Worm (Caenorhabditis elegans) whole organism, L3 larva: Measurements from ENCODE around the gene dct-15.

Experiments used
- R02D3.7 ChIP-seq: fragments of 150-350 bp; optimal IDR thresholded peaks from 2 replicates; lab custom pipeline; 2014; ENCODE audit warnings: missing biosample characterization, missing genetic modification characterization
- ZK546.5 ChIP-seq: sonication (generic microtip); optimal IDR thresholded peaks from 2 replicates; lab custom pipeline; 2017; ENCODE audit warnings: missing biosample characterization, missing genetic modification characterization
- aly-2 ChIP-seq: fragments of 150-350 bp; optimal IDR thresholded peaks from 2 replicates; lab custom pipeline; 2014; ENCODE audit warnings: missing biosample characterization, missing genetic modification characterization
- ama-1 ChIP-seq: fragments of 150-350 bp; optimal IDR thresholded peaks from 2 replicates; lab custom pipeline; 2018
- ceh-16 ChIP-seq: sonication (generic microtip); optimal IDR thresholded peaks from 2 replicates; lab custom pipeline; 2017; ENCODE audit warnings: missing biosample characterization, missing genetic modification characterization
- ceh-82 ChIP-seq: fragments of 150-350 bp; optimal IDR thresholded peaks from 2 replicates; lab custom pipeline; 2014; ENCODE audit warnings: missing biosample characterization, missing genetic modification characterization
- ceh-9 ChIP-seq: sonication (generic microtip); optimal IDR thresholded peaks from 2 replicates; lab custom pipeline; 2018; ENCODE audit warnings: missing biosample characterization, missing genetic modification characterization
- egl-27 ChIP-seq: sonication (generic microtip); optimal IDR thresholded peaks from 4 replicates; lab custom pipeline; 2017; ENCODE audit warnings: missing biosample characterization, missing genetic modification reagents, missing genetic modification characterization
- egl-5 ChIP-seq: fragments of 150-350 bp; optimal IDR thresholded peaks from 2 replicates; lab custom pipeline; 2017; ENCODE audit warnings: missing biosample characterization, missing genetic modification reagents, missing genetic modification characterization, inconsistent platforms
- elt-2 ChIP-seq: sonication (generic microtip); optimal IDR thresholded peaks from 2 replicates; lab custom pipeline; 2016; ENCODE audit warnings: missing genetic modification reagents, mild to moderate bottlenecking, missing genetic modification characterization, missing compliant biosample characterization
- eor-1 ChIP-seq, 2 experiments: fragments of 150-350 bp; optimal IDR thresholded peaks; 2 replicates each; lab custom pipeline; 2014 to 2018; ENCODE audit warnings: missing biosample characterization in 2 of 2, missing genetic modification characterization in 2 of 2
- fkh-10 ChIP-seq: sonication (generic microtip); optimal IDR thresholded peaks from 2 replicates; lab custom pipeline; 2017; ENCODE audit warnings: missing biosample characterization, missing genetic modification reagents, missing genetic modification characterization
- fkh-2 ChIP-seq: fragments of 150-350 bp; optimal IDR thresholded peaks from 2 replicates; lab custom pipeline; 2014; ENCODE audit warnings: missing biosample characterization, missing genetic modification reagents, missing genetic modification characterization
- jun-1 ChIP-seq: fragments of 150-350 bp; optimal IDR thresholded peaks from 2 replicates; lab custom pipeline; 2014; ENCODE audit warnings: missing biosample characterization, missing genetic modification reagents, missing genetic modification characterization
- lin-15B ChIP-seq: fragments of 150-350 bp; optimal IDR thresholded peaks from 2 replicates; lab custom pipeline; 2014; ENCODE audit warnings: missing biosample characterization, missing genetic modification characterization
- lin-39 ChIP-seq: fragments of 150-350 bp; optimal IDR thresholded peaks from 2 replicates; lab custom pipeline; 2018; ENCODE audit warnings: missing biosample characterization, missing genetic modification reagents, missing genetic modification characterization
- lsy-12 ChIP-seq: sonication (generic microtip); optimal IDR thresholded peaks from 2 replicates; lab custom pipeline; 2016; ENCODE audit warnings: mild to moderate bottlenecking, missing genetic modification characterization, missing compliant biosample characterization
- mdl-1 ChIP-seq: fragments of 150-350 bp; optimal IDR thresholded peaks from 2 replicates; lab custom pipeline; 2014; ENCODE audit warnings: missing biosample characterization, missing genetic modification characterization
- nfya-1 ChIP-seq: sonication (generic microtip); optimal IDR thresholded peaks from 2 replicates; lab custom pipeline; 2017; ENCODE audit warnings: missing genetic modification characterization, mild to moderate bottlenecking, missing compliant biosample characterization, antibody characterized with exemption, moderate library complexity; ENCODE audit not compliant: insufficient read depth
- nhr-11 ChIP-seq: fragments of 150-350 bp; optimal IDR thresholded peaks from 2 replicates; lab custom pipeline; 2014; ENCODE audit warnings: missing biosample characterization, missing genetic modification characterization
- nhr-237 ChIP-seq: fragments of 150-350 bp; optimal IDR thresholded peaks from 2 replicates; lab custom pipeline; 2014; ENCODE audit warnings: missing biosample characterization, missing genetic modification characterization
- nhr-25 ChIP-seq: sonication (generic microtip); optimal IDR thresholded peaks from 2 replicates; lab custom pipeline; 2017; ENCODE audit warnings: missing biosample characterization, missing genetic modification characterization
- nhr-28 ChIP-seq: fragments of 150-350 bp; optimal IDR thresholded peaks from 2 replicates; lab custom pipeline; 2014; ENCODE audit warnings: missing biosample characterization, missing genetic modification characterization
- nhr-43 ChIP-seq: sonication (generic microtip); optimal IDR thresholded peaks from 2 replicates; lab custom pipeline; 2016; ENCODE audit warnings: mild to moderate bottlenecking, missing genetic modification characterization, missing compliant biosample characterization; ENCODE audit not compliant: poor library complexity, severe bottlenecking
- nhr-67 ChIP-seq: fragments of 150-350 bp; optimal IDR thresholded peaks from 2 replicates; lab custom pipeline; 2014; ENCODE audit warnings: missing biosample characterization, missing genetic modification characterization
- nhr-76 ChIP-seq: fragments of 150-350 bp; sonication (generic microtip); optimal IDR thresholded peaks from 5 replicates; lab custom pipeline; 2014; ENCODE audit warnings: missing biosample characterization, missing genetic modification characterization
- nhr-77 ChIP-seq: fragments of 150-350 bp; optimal IDR thresholded peaks from 2 replicates; lab custom pipeline; 2014; ENCODE audit warnings: missing biosample characterization, missing genetic modification characterization
- pqm-1 ChIP-seq: fragments of 150-350 bp; optimal IDR thresholded peaks from 2 replicates; lab custom pipeline; 2017; ENCODE audit warnings: missing biosample characterization, missing genetic modification characterization, inconsistent platforms
- sea-2 ChIP-seq: fragments of 150-350 bp; sonication (generic microtip); optimal IDR thresholded peaks from 4 replicates; lab custom pipeline; 2014; ENCODE audit warnings: missing biosample characterization, missing genetic modification reagents, missing genetic modification characterization
- skn-1 ChIP-seq: fragments of 150-350 bp; optimal IDR thresholded peaks from 2 replicates; lab custom pipeline; 2014; ENCODE audit warnings: missing biosample characterization, missing genetic modification characterization
- tbx-2 ChIP-seq: sonication (generic microtip); optimal IDR thresholded peaks from 2 replicates; lab custom pipeline; 2016; ENCODE audit warnings: mild to moderate bottlenecking, missing genetic modification characterization, missing compliant biosample characterization
- unc-39 ChIP-seq: sonication (generic microtip); optimal IDR thresholded peaks from 4 replicates; lab custom pipeline; 2017; ENCODE audit warnings: missing biosample characterization, missing genetic modification characterization
- unc-62 ChIP-seq: fragments of 150-350 bp; sonication (generic microtip); optimal IDR thresholded peaks from 4 replicates; lab custom pipeline; 2014; ENCODE audit warnings: missing biosample characterization, missing genetic modification reagents, missing genetic modification characterization
- zag-1 ChIP-seq: fragments of 150-350 bp; optimal IDR thresholded peaks from 2 replicates; lab custom pipeline; 2014; ENCODE audit warnings: missing biosample characterization, missing genetic modification characterization
- ztf-11 ChIP-seq: fragments of 150-350 bp; optimal IDR thresholded peaks from 2 replicates; lab custom pipeline; 2014; ENCODE audit warnings: missing biosample characterization, missing genetic modification characterization
- ztf-4 ChIP-seq: fragments of 150-350 bp; optimal IDR thresholded peaks from 2 replicates; lab custom pipeline; 2014; ENCODE audit warnings: missing biosample characterization, missing genetic modification characterization

The dct-15 gene

ce11 chrIV:9789496-9789895, 21.0 kb downstream of the dct-15 start, which contains the start of gene T13F2.4:
T13F2.4 (plus strand) TSS chrIV:9789796.
- no peak for TF ChIP-seq ceh-16
- no peak for TF ChIP-seq sea-2 (GFP tag; lab: Kevin White, UChicago)
- TF ChIP-seq ztf-4 (tag; lab: Kevin White, UChicago), result no peak
- no peak for TF ChIP-seq egl-5 (tag; lab: Kevin White, UChicago)
- no peak for TF ChIP-seq lsy-12
- TF ChIP-seq nhr-43, result no peak
- TF ChIP-seq nhr-11, result no peak
- TF ChIP-seq aly-2 (tag; lab: Kevin White, UChicago), result no peak
- TF ChIP-seq tbx-2, result no peak

DNA sequence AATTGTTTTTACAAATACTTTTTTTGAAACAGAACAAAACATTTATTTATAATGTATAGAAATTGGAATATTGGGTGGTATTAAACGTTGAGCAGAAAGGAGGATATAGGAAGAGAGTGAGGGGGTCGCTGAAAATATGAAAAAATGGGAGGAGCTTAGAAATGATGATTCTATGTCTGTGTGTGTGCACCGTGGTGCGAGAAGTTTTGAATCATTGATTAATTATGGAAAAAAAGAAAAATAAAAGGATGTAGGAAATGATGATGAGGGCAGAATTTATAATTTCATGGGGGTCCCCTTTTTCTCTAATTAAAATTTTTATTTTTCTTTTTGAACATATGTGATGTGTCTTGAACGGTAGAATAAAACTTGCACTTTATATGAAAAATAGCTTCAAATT, 25.8 kb downstream of the dct-15 start, which contains the start of gene sre-4:
sre-4 (minus strand) TSS at position 101 of the 400 bp plus-strand sequence.
- TF ChIP-seq egl-5 (tag; lab: Kevin White, UChicago) (no peak), nhr-77 (tag; lab: Kevin White, UChicago) (no peak), R02D3.7 (tag; lab: Kevin White, UChicago) (no peak), nhr-43 (no peak), eor-1 (tag; optimal IDR thresholded peaks at IDR 0.05; lab: Kevin White, UChicago) (no peak), unc-39 (tag; lab: Kevin White, UChicago) (no peak), ceh-9 (tag; lab: Kevin White, UChicago) (no peak), elt-2 (tag; lab: Kevin White, UChicago) (no peak), unc-62 (GFP tag; lab: Kevin White, UChicago) (no peak), tbx-2 (no peak), ama-1 (no peak), ztf-4 (tag; lab: Kevin White, UChicago) (no peak), ceh-82 (tag; lab: Kevin White, UChicago) (no peak), fkh-2 (tag; lab: Kevin White, UChicago) (no peak), skn-1 (tag; lab: Kevin White, UChicago) (no peak), jun-1 (tag; lab: Kevin White, UChicago) (no peak), nhr-237 (tag; lab: Kevin White, UChicago) (no peak), sea-2 (GFP tag; lab: Kevin White, UChicago) (no peak), pqm-1 (tag; lab: Kevin White, UChicago) (no peak), nfya-1 (tag; lab: Kevin White, UChicago) (no peak)

- TF ChIP-seq ZK546.5 (tag; lab: Kevin White, UChicago) (no peak), nhr-28 (tag; lab: Kevin White, UChicago) (no peak), nhr-11 (no peak), mdl-1 (tag; lab: Kevin White, UChicago) (no peak), egl-27 (tag; lab: Kevin White, UChicago) (no peak), ama-1 (no peak), ztf-4 (tag; lab: Kevin White, UChicago) (no peak), ztf-11 (tag; lab: Kevin White, UChicago) (no peak), lin-15B (tag; lab: Kevin White, UChicago) (no peak), nhr-67 (tag; lab: Kevin White, UChicago) (no peak), fkh-10 (GFP tag; lab: Kevin White, UChicago) (no peak), nfya-1 (tag; lab: Kevin White, UChicago) (no peak), ceh-82 (tag; lab: Kevin White, UChicago) (no peak), aly-2 (tag; lab: Kevin White, UChicago) (no peak)
Observed at ce11 chrIV:9778016-9778415, 32.5 kb downstream of the dct-15 start, which contains the start of gene T13F2.6. T13F2.6 (plus strand) TSS chrIV:9778321.

DNA sequence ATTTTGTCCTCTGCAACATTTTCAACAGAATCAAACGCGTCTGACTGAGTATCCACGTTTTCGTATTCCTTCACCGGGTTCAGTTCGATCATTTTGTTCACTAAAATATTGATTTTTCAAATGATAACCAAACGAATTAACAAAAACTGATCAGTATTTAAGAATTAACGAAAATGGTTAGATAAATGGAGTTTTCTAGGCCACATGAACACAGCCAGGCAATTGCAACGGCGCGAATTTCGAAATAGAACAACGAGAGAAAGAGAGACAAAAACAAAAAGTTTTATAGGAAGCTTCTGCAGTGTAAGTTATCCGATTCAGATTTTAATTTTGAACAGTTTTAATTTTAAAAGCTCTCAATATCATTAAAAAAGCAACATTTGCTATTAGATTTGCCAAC, 33.0 kb downstream of the dct-15 start, which contains the start of gene sna-2:
sna-2 (minus strand) TSS at position 100 of the 400 bp plus-strand sequence.
- TF ChIP-seq lin-39, result peak; percentile 36
- peak; percentile 85 for TF ChIP-seq egl-5 (tag; lab: Kevin White, UChicago)
- TF ChIP-seq nhr-25 (tag; lab: Kevin White, UChicago), result peak; percentile 49
- peak; percentile 34 for TF ChIP-seq lin-15B (tag; lab: Kevin White, UChicago)
- peak; percentile 56 for TF ChIP-seq nfya-1 (tag; lab: Kevin White, UChicago)
- TF ChIP-seq ceh-82 (tag; lab: Kevin White, UChicago), result no peak
- TF ChIP-seq nhr-77 (tag; lab: Kevin White, UChicago), result no peak

DNA sequence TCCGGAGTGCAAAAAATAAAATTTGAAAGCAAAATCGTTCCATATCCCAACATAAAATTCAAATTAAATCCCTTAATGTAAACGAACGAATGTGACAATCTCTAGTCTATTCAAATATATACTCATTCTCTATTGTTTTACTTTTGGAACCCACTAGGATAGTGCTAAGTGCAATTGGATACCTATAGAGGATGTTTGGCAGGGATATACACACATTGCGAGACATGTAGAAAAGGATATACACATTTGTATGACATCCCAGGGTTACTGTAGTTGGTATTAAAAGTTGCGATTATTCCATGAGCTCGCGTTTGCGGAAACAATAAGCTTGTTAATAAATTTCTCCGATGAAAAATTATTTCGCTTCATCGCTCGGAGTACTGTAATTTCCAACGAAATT, 37.1 kb downstream of the dct-15 start:
- TF ChIP-seq lin-15B (tag; lab: Kevin White, UChicago) (no peak), zag-1 (tag; lab: Kevin White, UChicago) (no peak), jun-1 (tag; lab: Kevin White, UChicago) (no peak), nhr-76 (tag; lab: Kevin White, UChicago) (no peak), eor-1 (tag; optimal IDR thresholded peaks at IDR 0.05; lab: Kevin White, UChicago) (no peak)
- TF ChIP-seq, all 47 proteins: peak for 0
